Worm (Caenorhabditis elegans) whole organism, L1 larva: ENCODE measurements around the gene catp-4.
A peak's percentile ranks its signal among the peaks of the same experiment; 100 is the strongest.

Source experiments
- aly-2 ChIP-seq: fragments of 150-350 bp; optimal IDR thresholded peaks from 2 replicates; lab custom pipeline; 2014; ENCODE audit warnings: missing biosample characterization, missing genetic modification characterization
- blmp-1 ChIP-seq: fragments of 150-350 bp; optimal IDR thresholded peaks from 2 replicates; lab custom pipeline; 2014; ENCODE audit warnings: missing biosample characterization, missing genetic modification characterization
- ceh-63 ChIP-seq: fragments of 200-800 bp; sonication (Bioruptor generic); optimal IDR thresholded peaks from 2 replicates; lab custom pipeline; 2018; ENCODE audit warnings: mild to moderate bottlenecking, missing genetic modification characterization, missing compliant biosample characterization
- ceh-8 ChIP-seq: fragments of 200-800 bp; sonication (Bioruptor generic); optimal IDR thresholded peaks from 2 replicates; lab custom pipeline; 2018; ENCODE audit warnings: mild to moderate bottlenecking, missing genetic modification characterization, moderate library complexity, missing compliant biosample characterization
- ceh-90 ChIP-seq: sonication (generic microtip); optimal IDR thresholded peaks from 2 replicates; lab custom pipeline; 2016; ENCODE audit warnings: missing genetic modification characterization, missing compliant biosample characterization
- dpl-1 ChIP-seq, 3 experiments: fragments of 150-350 bp in 2 of 3; sonication (generic microtip) in 1 of 3; optimal IDR thresholded peaks; 2 replicates each; lab custom pipeline; 2014 to 2017; ENCODE audit warnings: missing biosample characterization in 3 of 3, missing genetic modification characterization in 3 of 3, missing genetic modification reagents in 3 of 3
- dsc-1 ChIP-seq: sonication (generic microtip); optimal IDR thresholded peaks from 2 replicates; lab custom pipeline; 2016; ENCODE audit warnings: mild to moderate bottlenecking, missing genetic modification characterization, missing compliant biosample characterization
- fkh-4 ChIP-seq: sonication (generic microtip); optimal IDR thresholded peaks from 2 replicates; lab custom pipeline; 2016; ENCODE audit warnings: missing compliant biosample characterization, missing genetic modification characterization, borderline replicate concordance
- fos-1 ChIP-seq: fragments of 150-350 bp; optimal IDR thresholded peaks from 2 replicates; lab custom pipeline; 2014; ENCODE audit warnings: missing biosample characterization, missing genetic modification characterization
- grh-1 ChIP-seq: fragments of 200-800 bp; sonication (Bioruptor generic); IDR thresholded peaks from 2 replicates; pipeline ENCODE4 v1.3.6; 2022; ENCODE audit warnings: missing genetic modification reagents, missing genetic modification characterization, missing compliant biosample characterization
- hpl-2 ChIP-seq: fragments of 150-350 bp; optimal IDR thresholded peaks from 2 replicates; lab custom pipeline; 2014; ENCODE audit warnings: missing biosample characterization, missing genetic modification reagents, missing genetic modification characterization
- lin-13 ChIP-seq: fragments of 150-350 bp; optimal IDR thresholded peaks from 2 replicates; lab custom pipeline; 2014; ENCODE audit warnings: missing biosample characterization, missing genetic modification reagents, missing genetic modification characterization
- lin-15B ChIP-seq: fragments of 150-350 bp; sonication (generic microtip); optimal IDR thresholded peaks from 3 replicates; lab custom pipeline; 2014; ENCODE audit warnings: missing biosample characterization, missing genetic modification characterization
- lin-39 ChIP-seq: fragments of 150-350 bp; optimal IDR thresholded peaks from 2 replicates; lab custom pipeline; 2014; ENCODE audit warnings: missing biosample characterization, missing genetic modification reagents, missing genetic modification characterization
- lir-3 ChIP-seq: sonication (generic microtip); optimal IDR thresholded peaks from 2 replicates; lab custom pipeline; 2016; ENCODE audit warnings: mild to moderate bottlenecking, missing genetic modification characterization, moderate library complexity, missing compliant biosample characterization; ENCODE audit not compliant: poor library complexity
- mdl-1 ChIP-seq, 2 experiments: fragments of 150-350 bp; optimal IDR thresholded peaks; 2 replicates each; lab custom pipeline; 2014 to 2017; ENCODE audit warnings: missing biosample characterization in 2 of 2, missing genetic modification characterization in 2 of 2, inconsistent platforms in 1 of 2
- nhr-20 ChIP-seq: sonication (generic microtip); optimal IDR thresholded peaks from 2 replicates; lab custom pipeline; 2016; ENCODE audit warnings: mild to moderate bottlenecking, missing genetic modification characterization, missing compliant biosample characterization
- nhr-237 ChIP-seq: fragments of 150-350 bp; optimal IDR thresholded peaks from 2 replicates; lab custom pipeline; 2014; ENCODE audit warnings: missing biosample characterization, missing genetic modification characterization
- nhr-28 ChIP-seq: fragments of 150-350 bp; optimal IDR thresholded peaks from 2 replicates; lab custom pipeline; 2014; ENCODE audit warnings: missing biosample characterization, missing genetic modification characterization
- nhr-76 ChIP-seq: sonication (generic microtip); optimal IDR thresholded peaks from 2 replicates; lab custom pipeline; 2017; ENCODE audit warnings: missing biosample characterization, missing genetic modification characterization
- nhr-84 ChIP-seq: sonication (generic microtip); optimal IDR thresholded peaks from 2 replicates; lab custom pipeline; 2017; ENCODE audit warnings: missing biosample characterization, missing genetic modification characterization
- nhr-85 ChIP-seq: sonication (generic microtip); peaks from one replicate; lab custom pipeline; 2016; ENCODE audit warnings: missing genetic modification characterization, inconsistent platforms, missing compliant biosample characterization
- pag-3 ChIP-seq: sonication (generic microtip); optimal IDR thresholded peaks from 2 replicates; lab custom pipeline; 2017; ENCODE audit warnings: missing genetic modification characterization, mild to moderate bottlenecking, missing compliant biosample characterization, antibody characterized with exemption, borderline replicate concordance; ENCODE audit not compliant: insufficient read depth
- pax-3 ChIP-seq: fragments of 200-800 bp; sonication (Bioruptor generic); optimal IDR thresholded peaks from 2 replicates; lab custom pipeline; 2018; ENCODE audit warnings: mild to moderate bottlenecking, missing genetic modification characterization, moderate library complexity, missing compliant biosample characterization
- pqm-1 ChIP-seq: sonication (generic microtip); optimal IDR thresholded peaks from 3 replicates; lab custom pipeline; 2017; ENCODE audit warnings: missing biosample characterization, missing genetic modification characterization
- rnt-1 ChIP-seq: sonication (generic microtip); optimal IDR thresholded peaks from 2 replicates; lab custom pipeline; 2016; ENCODE audit warnings: mild to moderate bottlenecking, missing genetic modification characterization, moderate library complexity, missing compliant biosample characterization
- sptf-1 ChIP-seq: fragments of 150-350 bp; optimal IDR thresholded peaks from 2 replicates; lab custom pipeline; 2014; ENCODE audit warnings: missing biosample characterization, missing genetic modification characterization
- sup-37 ChIP-seq: fragments of 200-800 bp; sonication (Bioruptor generic); optimal IDR thresholded peaks from 2 replicates; lab custom pipeline; 2018; ENCODE audit warnings: mild to moderate bottlenecking, missing genetic modification characterization, missing compliant biosample characterization
- unc-130 ChIP-seq: fragments of 150-350 bp; optimal IDR thresholded peaks from 2 replicates; lab custom pipeline; 2017; ENCODE audit warnings: missing biosample characterization, missing genetic modification characterization, inconsistent platforms
- unc-62 ChIP-seq: fragments of 150-350 bp; optimal IDR thresholded peaks from 2 replicates; lab custom pipeline; 2014; ENCODE audit warnings: missing biosample characterization, missing genetic modification reagents, missing genetic modification characterization
- zip-4 ChIP-seq: fragments of 200-800 bp; sonication (Bioruptor generic); optimal IDR thresholded peaks from 2 replicates; lab custom pipeline; 2018; ENCODE audit warnings: mild to moderate bottlenecking, missing genetic modification characterization, moderate library complexity, missing compliant biosample characterization

The catp-4 gene

DNA sequence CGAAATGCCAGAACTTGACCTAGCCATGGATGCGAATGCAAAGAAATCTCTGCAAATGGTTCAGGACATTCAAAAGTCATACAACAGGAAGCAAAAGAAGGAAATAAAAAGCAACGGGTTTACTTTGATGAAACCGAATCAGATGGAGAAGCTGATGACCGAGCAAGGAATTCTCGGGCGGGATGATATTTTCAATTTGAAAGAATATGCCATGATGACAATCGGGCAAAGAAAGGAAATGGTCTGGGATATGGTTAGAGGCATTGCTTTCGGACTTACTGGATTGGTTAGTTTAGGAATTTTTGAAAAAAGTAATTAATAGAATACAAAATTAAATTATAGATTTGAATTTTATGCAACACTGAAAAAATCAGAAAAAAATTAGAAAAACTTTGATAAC lies 27.3 kb downstream of the catp-4 start (continued):
- no peak for TF ChIP-seq lir-3 (tag; lab: Kevin White, UChicago)
- no peak for TF ChIP-seq ceh-90 (tag; lab: Kevin White, UChicago)

DNA sequence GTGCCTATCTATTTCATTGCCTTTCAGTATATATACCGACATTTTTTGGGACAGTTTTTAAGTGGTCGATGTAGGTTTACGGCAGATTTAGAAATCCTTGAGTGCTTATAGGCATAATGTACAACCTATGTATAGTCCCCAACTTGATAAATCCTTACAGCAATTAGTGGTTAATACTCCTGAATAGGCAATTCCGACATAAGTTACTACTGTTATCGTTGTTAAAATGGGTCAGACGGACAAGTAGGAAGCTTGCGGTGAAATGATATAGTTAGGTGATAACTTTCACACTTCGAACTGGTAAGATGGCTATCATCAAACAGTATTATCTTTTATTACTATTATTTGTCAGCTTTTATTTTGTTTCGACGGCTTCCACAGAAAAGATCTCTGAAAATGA lies 29.4 kb downstream of the catp-4 start, which contains the start of gene mltn-10:
Gene mltn-10, plus strand, starts transcription at position 301 of the 400 bp plus-strand sequence.
- no peak for TF ChIP-seq sptf-1 (tag; lab: Kevin White, UChicago)
- no peak for TF ChIP-seq unc-130 (tag; lab: Kevin White, UChicago)
- TF ChIP-seq nhr-85 (tag; lab: Kevin White, UChicago): no peak
- no peak for TF ChIP-seq dpl-1 (GFP tag; optimal IDR thresholded peaks at IDR 0.05; lab: Kevin White, UChicago)
- no peak for TF ChIP-seq unc-62 (GFP tag; lab: Kevin White, UChicago)
- TF ChIP-seq zip-4 (GFP tag; lab: Kevin White, UChicago): no peak

DNA sequence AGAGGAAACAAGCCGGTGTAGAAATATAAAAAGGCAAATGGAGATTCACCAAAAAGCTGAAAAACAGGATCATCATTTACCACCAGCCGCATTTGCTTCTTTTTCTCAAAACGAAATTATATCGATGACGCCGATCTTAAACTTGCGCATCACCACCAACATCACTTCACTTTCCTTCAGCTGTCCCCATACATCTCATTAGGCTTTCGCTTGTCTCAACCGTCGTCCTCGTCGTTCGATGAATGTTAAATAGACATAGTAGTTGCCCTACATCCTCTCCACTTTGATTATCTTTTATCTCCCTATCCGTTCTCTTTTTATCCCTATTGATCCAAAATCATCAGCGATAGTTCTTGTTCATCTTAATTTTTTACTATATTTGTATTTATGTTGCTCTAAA lies 33.5 kb downstream of the catp-4 start:
- no peak for TF ChIP-seq fkh-4
- TF ChIP-seq lin-39 (tag; lab: Kevin White, UChicago): no peak
- TF ChIP-seq blmp-1 (tag; lab: Kevin White, UChicago): peak; percentile 97
- TF ChIP-seq, all 84 proteins: peak for 1

DNA sequence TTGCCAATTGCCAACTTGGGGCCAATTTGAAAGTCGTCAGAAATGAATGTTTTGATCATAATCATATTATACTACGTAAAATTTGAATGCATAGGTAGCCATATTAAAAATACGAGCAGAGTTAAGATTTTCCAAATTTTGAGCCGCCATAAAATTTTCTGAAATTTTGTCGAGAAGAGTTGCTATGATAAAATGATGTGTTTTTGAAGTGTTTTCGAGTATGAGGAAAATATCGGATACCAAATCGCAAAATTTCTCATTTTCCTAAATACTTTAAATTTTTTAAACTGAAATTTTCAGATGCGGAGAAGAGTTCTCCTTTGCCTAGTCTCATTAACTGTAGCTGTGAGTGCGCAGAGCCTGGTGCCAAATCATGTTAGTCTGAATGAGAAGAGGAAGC lies 33.9 kb downstream of the catp-4 start, which contains the start of gene tag-297:
Gene tag-297, plus strand, starts transcription at position 301 of the 400 bp plus-strand sequence.
- no peak for TF ChIP-seq mdl-1 (tag; optimal IDR thresholded peaks at IDR 0.05; lab: Kevin White, UChicago)
- no peak for TF ChIP-seq aly-2 (tag; lab: Kevin White, UChicago)
- TF ChIP-seq lin-13 (GFP tag; lab: Kevin White, UChicago): no peak
- TF ChIP-seq ceh-63 (GFP tag; lab: Kevin White, UChicago): no peak
- no peak for TF ChIP-seq nhr-20 (tag; lab: Kevin White, UChicago)
- TF ChIP-seq ceh-8 (GFP tag; lab: Kevin White, UChicago): no peak
- no peak for TF ChIP-seq ceh-90 (tag; lab: Kevin White, UChicago)
- no peak for TF ChIP-seq nhr-237 (tag; lab: Kevin White, UChicago)
- TF ChIP-seq lin-15B (tag; lab: Kevin White, UChicago): no peak
- no peak for TF ChIP-seq pag-3 (tag; lab: Kevin White, UChicago)
- no peak for TF ChIP-seq grh-1

- TF ChIP-seq dsc-1 (tag; lab: Kevin White, UChicago): no peak
- TF ChIP-seq nhr-84 (tag; lab: Kevin White, UChicago): no peak
- no peak for TF ChIP-seq nhr-76 (tag; lab: Kevin White, UChicago)
- no peak for TF ChIP-seq fos-1 (tag; lab: Kevin White, UChicago)
- no peak for TF ChIP-seq pax-3 (tag; lab: Kevin White, UChicago)
- no peak for TF ChIP-seq sup-37
- TF ChIP-seq nhr-28 (tag; lab: Kevin White, UChicago): no peak
- TF ChIP-seq pqm-1 (tag; lab: Kevin White, UChicago): no peak
- no peak for TF ChIP-seq rnt-1
- TF ChIP-seq hpl-2 (GFP tag; lab: Kevin White, UChicago): no peak
- no peak for TF ChIP-seq ceh-90 (tag; lab: Kevin White, UChicago)
Measured at ce11 chrII:14632823-14633222, 39.4 kb downstream of the catp-4 start, which contains the start of gene C38C6.3. Gene C38C6.3, plus strand, starts transcription at chrII:14633123.

ce11 chrII:14634042-14634441 lies 40.7 kb downstream of the catp-4 start:
- no peak for TF ChIP-seq nhr-28 (tag; lab: Kevin White, UChicago)
